Worm (Caenorhabditis elegans) whole organism, L1 larva: ENCODE data around the gene F54D5.15.
A peak's percentile ranks its signal among the peaks of the same experiment; 100 is the strongest.

ENCODE experiments used
- C34B4.2 ChIP-seq: sonication (generic microtip); optimal IDR thresholded peaks from 2 replicates; lab custom pipeline; 2017; ENCODE audit warnings: mild to moderate bottlenecking, missing genetic modification characterization, missing compliant biosample characterization
- F16B12.6 ChIP-seq: fragments of 150-350 bp; optimal IDR thresholded peaks from 2 replicates; lab custom pipeline; 2014; ENCODE audit warnings: missing biosample characterization, missing genetic modification characterization
- aha-1 ChIP-seq: fragments of 150-350 bp; optimal IDR thresholded peaks from 2 replicates; lab custom pipeline; 2014; ENCODE audit warnings: missing biosample characterization, missing genetic modification characterization
- ama-1 ChIP-seq: fragments of 150-350 bp; optimal IDR thresholded peaks from 2 replicates; lab custom pipeline; 2014
- ceh-63 ChIP-seq: fragments of 200-800 bp; sonication (Bioruptor generic); optimal IDR thresholded peaks from 2 replicates; lab custom pipeline; 2018; ENCODE audit warnings: mild to moderate bottlenecking, missing genetic modification characterization, missing compliant biosample characterization
- ceh-82 ChIP-seq, 3 experiments: fragments of 150-350 bp in 1 of 3; sonication (generic microtip) in 2 of 3; optimal IDR thresholded peaks; 2 replicates each; lab custom pipeline; 2014 to 2017; ENCODE audit warnings: missing biosample characterization in 3 of 3, missing genetic modification characterization in 3 of 3
- ceh-90 ChIP-seq: sonication (generic microtip); optimal IDR thresholded peaks from 2 replicates; lab custom pipeline; 2016; ENCODE audit warnings: missing genetic modification characterization, missing compliant biosample characterization
- dsc-1 ChIP-seq: sonication (generic microtip); optimal IDR thresholded peaks from 2 replicates; lab custom pipeline; 2016; ENCODE audit warnings: mild to moderate bottlenecking, missing genetic modification characterization, missing compliant biosample characterization
- efl-1 ChIP-seq, 4 experiments: fragments of 150-350 bp; optimal IDR thresholded peaks in 3 of 4; peaks in 1 of 4; 1 replicate in 1 of 4; 2 replicates in 3 of 4; lab custom pipeline; 2014; ENCODE audit warnings: missing biosample characterization in 2 of 4, missing genetic modification characterization in 2 of 4, missing genetic modification reagents in 2 of 4
- elt-2 ChIP-seq: sonication (generic microtip); optimal IDR thresholded peaks from 2 replicates; lab custom pipeline; 2016; ENCODE audit warnings: missing genetic modification characterization, mild to moderate bottlenecking, inconsistent platforms, missing compliant biosample characterization, missing genetic modification reagents
- fos-1 ChIP-seq: fragments of 150-350 bp; optimal IDR thresholded peaks from 2 replicates; lab custom pipeline; 2014; ENCODE audit warnings: missing biosample characterization, missing genetic modification characterization
- grh-1 ChIP-seq: fragments of 200-800 bp; sonication (Bioruptor generic); IDR thresholded peaks from 2 replicates; pipeline ENCODE4 v1.3.6; 2022; ENCODE audit warnings: missing genetic modification reagents, missing genetic modification characterization, missing compliant biosample characterization
- hlh-17 ChIP-seq: fragments of 200-800 bp; sonication (Bioruptor generic); optimal IDR thresholded peaks from 2 replicates; lab custom pipeline; 2018; ENCODE audit warnings: missing genetic modification characterization, mild to moderate bottlenecking, missing compliant biosample characterization, moderate library complexity, borderline replicate concordance
- hlh-4 ChIP-seq: sonication (generic microtip); optimal IDR thresholded peaks from 2 replicates; lab custom pipeline; 2016; ENCODE audit warnings: mild to moderate bottlenecking, missing genetic modification characterization, missing compliant biosample characterization
- irx-1 ChIP-seq: sonication (generic microtip); optimal IDR thresholded peaks from 2 replicates; lab custom pipeline; 2016; ENCODE audit warnings: missing genetic modification characterization, missing compliant biosample characterization
- lin-13 ChIP-seq: fragments of 150-350 bp; optimal IDR thresholded peaks from 2 replicates; lab custom pipeline; 2014; ENCODE audit warnings: missing biosample characterization, missing genetic modification reagents, missing genetic modification characterization
- lin-15B ChIP-seq: fragments of 150-350 bp; sonication (generic microtip); optimal IDR thresholded peaks from 3 replicates; lab custom pipeline; 2014; ENCODE audit warnings: missing biosample characterization, missing genetic modification characterization
- lir-3 ChIP-seq: sonication (generic microtip); optimal IDR thresholded peaks from 2 replicates; lab custom pipeline; 2016; ENCODE audit warnings: mild to moderate bottlenecking, missing genetic modification characterization, moderate library complexity, missing compliant biosample characterization; ENCODE audit not compliant: poor library complexity
- lsy-2 ChIP-seq, 2 experiments: fragments of 150-350 bp; optimal IDR thresholded peaks; 2 replicates each; lab custom pipeline; 2014; ENCODE audit warnings: missing biosample characterization in 2 of 2, missing genetic modification characterization in 2 of 2
- mab-9 ChIP-seq: fragments of 200-800 bp; sonication (Bioruptor generic); IDR thresholded peaks from 2 replicates; pipeline ENCODE4 v1.3.6; 2022; ENCODE audit warnings: missing genetic modification reagents, missing genetic modification characterization, missing compliant biosample characterization
- mdl-1 ChIP-seq, 2 experiments: fragments of 150-350 bp; optimal IDR thresholded peaks; 2 replicates each; lab custom pipeline; 2014 to 2017; ENCODE audit warnings: missing biosample characterization in 2 of 2, missing genetic modification characterization in 2 of 2, inconsistent platforms in 1 of 2
- nhr-12 ChIP-seq: sonication (generic microtip); optimal IDR thresholded peaks from 2 replicates; lab custom pipeline; 2017; ENCODE audit warnings: missing biosample characterization, missing genetic modification characterization
- nhr-20 ChIP-seq: sonication (generic microtip); optimal IDR thresholded peaks from 2 replicates; lab custom pipeline; 2016; ENCODE audit warnings: mild to moderate bottlenecking, missing genetic modification characterization, missing compliant biosample characterization
- nhr-237 ChIP-seq: fragments of 150-350 bp; optimal IDR thresholded peaks from 2 replicates; lab custom pipeline; 2014; ENCODE audit warnings: missing biosample characterization, missing genetic modification characterization
- nhr-47 ChIP-seq: sonication (generic microtip); optimal IDR thresholded peaks from 2 replicates; lab custom pipeline; 2016; ENCODE audit warnings: mild to moderate bottlenecking, missing genetic modification characterization, moderate library complexity, missing compliant biosample characterization
- nhr-71 ChIP-seq: sonication (generic microtip); optimal IDR thresholded peaks from 2 replicates; lab custom pipeline; 2016; ENCODE audit warnings: mild to moderate bottlenecking, missing genetic modification characterization, moderate library complexity, missing compliant biosample characterization
- nhr-76 ChIP-seq: sonication (generic microtip); optimal IDR thresholded peaks from 2 replicates; lab custom pipeline; 2017; ENCODE audit warnings: missing biosample characterization, missing genetic modification characterization
- nhr-84 ChIP-seq: sonication (generic microtip); optimal IDR thresholded peaks from 2 replicates; lab custom pipeline; 2017; ENCODE audit warnings: missing biosample characterization, missing genetic modification characterization
- nhr-90 ChIP-seq: sonication (generic microtip); optimal IDR thresholded peaks from 2 replicates; lab custom pipeline; 2016; ENCODE audit warnings: mild to moderate bottlenecking, missing genetic modification characterization, missing compliant biosample characterization; ENCODE audit not compliant: poor library complexity
- pag-3 ChIP-seq: sonication (generic microtip); optimal IDR thresholded peaks from 2 replicates; lab custom pipeline; 2017; ENCODE audit warnings: missing genetic modification characterization, mild to moderate bottlenecking, missing compliant biosample characterization, antibody characterized with exemption, borderline replicate concordance; ENCODE audit not compliant: insufficient read depth
- pax-3 ChIP-seq: fragments of 200-800 bp; sonication (Bioruptor generic); optimal IDR thresholded peaks from 2 replicates; lab custom pipeline; 2018; ENCODE audit warnings: mild to moderate bottlenecking, missing genetic modification characterization, moderate library complexity, missing compliant biosample characterization
- skn-1 ChIP-seq: fragments of 150-350 bp; optimal IDR thresholded peaks from 2 replicates; lab custom pipeline; 2014; ENCODE audit warnings: missing biosample characterization, missing genetic modification characterization
- snu-23 ChIP-seq: sonication (generic microtip); optimal IDR thresholded peaks from 2 replicates; lab custom pipeline; 2016; ENCODE audit warnings: missing genetic modification characterization, missing compliant biosample characterization
- sptf-1 ChIP-seq: fragments of 150-350 bp; optimal IDR thresholded peaks from 2 replicates; lab custom pipeline; 2014; ENCODE audit warnings: missing biosample characterization, missing genetic modification characterization
- sup-37 ChIP-seq: fragments of 200-800 bp; sonication (Bioruptor generic); optimal IDR thresholded peaks from 2 replicates; lab custom pipeline; 2018; ENCODE audit warnings: mild to moderate bottlenecking, missing genetic modification characterization, missing compliant biosample characterization
- swsn-7 ChIP-seq: sonication (generic microtip); optimal IDR thresholded peaks from 2 replicates; lab custom pipeline; 2016; ENCODE audit warnings: missing genetic modification characterization, missing compliant biosample characterization
- tbx-2 ChIP-seq: sonication (generic microtip); optimal IDR thresholded peaks from 2 replicates; lab custom pipeline; 2016; ENCODE audit warnings: missing genetic modification characterization, missing compliant biosample characterization
- tlp-1 ChIP-seq: fragments of 150-350 bp; optimal IDR thresholded peaks from 2 replicates; lab custom pipeline; 2014; ENCODE audit warnings: missing biosample characterization, missing genetic modification characterization
- unc-130 ChIP-seq: fragments of 150-350 bp; optimal IDR thresholded peaks from 2 replicates; lab custom pipeline; 2017; ENCODE audit warnings: missing biosample characterization, missing genetic modification characterization, inconsistent platforms
- unc-86 ChIP-seq: sonication (generic microtip); optimal IDR thresholded peaks from 2 replicates; lab custom pipeline; 2016; ENCODE audit warnings: missing genetic modification characterization, missing compliant biosample characterization
- unc-98 ChIP-seq: fragments of 200-800 bp; sonication (Bioruptor generic); IDR thresholded peaks from 2 replicates; pipeline ENCODE4 v1.3.6; 2022; ENCODE audit warnings: missing genetic modification characterization, missing compliant biosample characterization
- zag-1 ChIP-seq: fragments of 150-350 bp; optimal IDR thresholded peaks from 2 replicates; lab custom pipeline; 2014; ENCODE audit warnings: missing biosample characterization, missing genetic modification characterization

The F54D5.15 gene

DNA sequence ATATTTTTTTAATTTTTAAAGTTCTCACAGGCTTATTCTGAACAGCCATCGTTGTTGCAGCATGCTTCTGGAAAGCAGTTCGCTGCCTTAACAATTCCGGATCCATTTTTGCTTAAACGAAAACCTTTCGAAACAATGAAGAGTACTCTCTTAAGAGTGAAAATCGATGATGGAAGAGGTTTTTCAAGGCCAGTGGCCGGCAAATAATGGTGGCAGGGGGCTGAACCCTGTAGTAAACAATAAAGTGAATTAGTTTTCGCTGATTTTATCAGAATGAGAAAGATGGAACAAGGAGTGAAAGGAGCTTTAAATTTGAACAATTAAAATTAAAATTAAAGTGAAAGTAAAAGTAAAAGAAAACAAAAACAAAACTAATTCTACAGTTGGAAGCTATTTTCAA is 21.6 kb downstream of the F54D5.15 start, which contains the start of gene gtf-2E2 (continued):
- no peak for TF ChIP-seq tlp-1 (tag; lab: Kevin White, UChicago)
- TF ChIP-seq aha-1 (tag; lab: Kevin White, UChicago) = no peak
- no peak for TF ChIP-seq ceh-63 (GFP tag; lab: Kevin White, UChicago)
- TF ChIP-seq ama-1 (lab: Kevin White, UChicago) = no peak
- no peak for TF ChIP-seq tbx-2 (tag; lab: Kevin White, UChicago)
- TF ChIP-seq C34B4.2 (tag; lab: Kevin White, UChicago) = no peak
- no peak for TF ChIP-seq nhr-76 (tag; lab: Kevin White, UChicago)
- TF ChIP-seq zag-1 (tag; lab: Kevin White, UChicago) = no peak
- TF ChIP-seq lin-13 (GFP tag; lab: Kevin White, UChicago) = no peak
- TF ChIP-seq mab-9 (GFP tag; lab: Robert Waterston, UW) = no peak
- no peak for TF ChIP-seq lin-15B
- peak; percentile 9 for TF ChIP-seq nhr-20 (tag; lab: Kevin White, UChicago)
- no peak for TF ChIP-seq sup-37 (GFP tag; lab: Kevin White, UChicago)
- no peak for TF ChIP-seq pag-3 (tag; lab: Kevin White, UChicago)
- no peak for TF ChIP-seq unc-86
- TF ChIP-seq unc-98 (GFP tag; lab: Robert Waterston, UW) = no peak
- peak; percentile 4 for TF ChIP-seq swsn-7
- no peak for TF ChIP-seq dsc-1 (tag; lab: Kevin White, UChicago)
- no peak for TF ChIP-seq irx-1 (tag; lab: Kevin White, UChicago)
- TF ChIP-seq nhr-90 (tag; lab: Kevin White, UChicago) = no peak
- TF ChIP-seq elt-2 (tag; lab: Kevin White, UChicago) = no peak
- TF ChIP-seq ceh-90 = peak; percentile 22
- TF ChIP-seq nhr-12 (tag; lab: Kevin White, UChicago) = no peak
- no peak for TF ChIP-seq pax-3 (tag; lab: Kevin White, UChicago)
- no peak for TF ChIP-seq grh-1 (GFP tag; lab: Robert Waterston, UW)
- no peak for TF ChIP-seq F16B12.6 (tag; lab: Kevin White, UChicago)
- peak in 1 of 2 experiments; percentile 46 for TF ChIP-seq lsy-2 (tag; optimal IDR thresholded peaks at IDR 0.05; lab: Kevin White, UChicago)
- TF ChIP-seq nhr-71 = peak; percentile 25
- TF ChIP-seq hlh-17 = no peak
- TF ChIP-seq nhr-84 (tag; lab: Kevin White, UChicago) = no peak
- no peak for TF ChIP-seq unc-130 (tag; lab: Kevin White, UChicago)
- no peak for TF ChIP-seq hlh-4
- no peak for TF ChIP-seq lir-3 (tag; lab: Kevin White, UChicago)
- TF ChIP-seq nhr-47 (tag; lab: Kevin White, UChicago) = no peak
- TF ChIP-seq mdl-1 (tag; optimal IDR thresholded peaks at IDR 0.05; lab: Kevin White, UChicago) = no peak
- no peak for TF ChIP-seq nhr-237 (tag; lab: Kevin White, UChicago)
- peak; percentile 18 for TF ChIP-seq skn-1 (tag; lab: Kevin White, UChicago)
- TF ChIP-seq fos-1 (tag; lab: Kevin White, UChicago) = no peak
- TF ChIP-seq sptf-1 = no peak

DNA sequence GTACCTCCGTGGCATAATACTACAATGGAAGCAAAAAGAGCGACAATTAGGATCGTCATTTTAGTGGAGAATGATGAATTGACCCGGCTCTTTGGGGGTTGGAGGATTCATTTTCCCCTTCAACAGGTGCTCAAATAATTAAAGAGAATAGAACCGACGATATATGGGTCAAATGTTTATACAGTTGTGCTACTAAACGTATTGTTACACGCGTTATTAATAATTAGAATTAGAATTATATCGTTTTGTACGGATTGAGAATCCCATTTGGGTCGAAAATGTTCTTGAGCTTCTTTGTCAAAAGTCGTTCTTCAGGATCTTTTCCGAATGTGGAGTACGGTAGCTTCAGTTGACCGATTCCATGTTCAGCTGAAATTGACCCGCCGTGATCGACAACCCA is 25.3 kb downstream of the F54D5.15 start, which contains the start of gene Y62F5A.9:
Gene Y62F5A.9, minus strand, starts transcription at position 101 of the 400 bp plus-strand sequence.
- peak; percentile 9 for TF ChIP-seq snu-23 (GFP tag; lab: Kevin White, UChicago)
- no peak for TF ChIP-seq efl-1 (optimal IDR thresholded peaks at IDR 0.05; lab: Kevin White, UChicago)
- TF ChIP-seq efl-1 (GFP tag; optimal IDR thresholded peaks at IDR 0.05 in 1 of 2; lab: Kevin White, UChicago) = peak in 1 of 2 experiments; percentile 45
- no peak for TF ChIP-seq ceh-82 (tag; optimal IDR thresholded peaks at IDR 0.05; lab: Kevin White, UChicago)
